Worm (Caenorhabditis elegans): ENCODE measurements around the gene F49A5.10.

ce11 chrV:16833672-16834071 lies 41.4 kb upstream of the F49A5.10 start:
- no peak for TF ChIP-seq skn-1 (tag; optimal IDR thresholded peaks at IDR 0.05)
- no peak for TF ChIP-seq elt-3 (tag; optimal IDR thresholded peaks at IDR 0.05)
